Fruit fly (Drosophila melanogaster): ENCODE results near the gene GatA.

The GatA gene

dm6 chr3R:19067876-19068406 lies 39.3 kb upstream of the GatA start (continued):
- TF ChIP-seq CG10462 (GFP tag; optimal IDR thresholded peaks at IDR 0.05), result no peak
- no peak for TF ChIP-seq Ets97D (GFP tag; optimal IDR thresholded peaks at IDR 0.05)
- TF ChIP-seq gem (tag; optimal IDR thresholded peaks at IDR 0.05), result no peak
- no peak for TF ChIP-seq CG13894 (tag; optimal IDR thresholded peaks at IDR 0.05)
- no peak for TF ChIP-seq HLH3B (GFP tag; IDR thresholded peaks at IDR 0.05)
- TF ChIP-seq caup (GFP tag; optimal IDR thresholded peaks at IDR 0.05; ENCODE audit: severe bottlenecking), result no peak
- no peak for TF ChIP-seq CG6813 (GFP tag; optimal IDR thresholded peaks at IDR 0.05)
- no peak for TF ChIP-seq al (GFP tag; IDR thresholded peaks at IDR 0.05)
- TF ChIP-seq CG2889 (GFP tag; IDR thresholded peaks at IDR 0.05), result no peak
- TF ChIP-seq tup (GFP tag; optimal IDR thresholded peaks at IDR 0.05), result peak; percentile 3
- peak; percentile 12 for TF ChIP-seq CG2678 (tag; optimal IDR thresholded peaks at IDR 0.05)
- no peak for TF ChIP-seq CG31388 (GFP tag; optimal IDR thresholded peaks at IDR 0.05)
- TF ChIP-seq CG15479 (GFP tag; optimal IDR thresholded peaks at IDR 0.05), result no peak
- TF ChIP-seq CG4404 (GFP tag; IDR thresholded peaks at IDR 0.05), result no peak
- peak; percentile 53 for TF ChIP-seq sqz (GFP tag; optimal IDR thresholded peaks at IDR 0.05)
- no peak for TF ChIP-seq tgo (GFP tag; IDR thresholded peaks at IDR 0.05)
- no peak for TF ChIP-seq Drgx (GFP tag; IDR thresholded peaks at IDR 0.05)
- TF ChIP-seq CG7839 (tag; optimal IDR thresholded peaks at IDR 0.05), result no peak
- peak; percentile 2 for TF ChIP-seq MTF-1 (GFP tag; optimal IDR thresholded peaks at IDR 0.05; ENCODE audit: borderline replicate concordance)
- no peak for TF ChIP-seq H2.0 (GFP tag; IDR thresholded peaks at IDR 0.05)
- no peak for TF ChIP-seq Lpt (GFP tag; optimal IDR thresholded peaks at IDR 0.05)
- TF ChIP-seq kay (GFP tag; optimal IDR thresholded peaks at IDR 0.05), result no peak
- no peak for TF ChIP-seq CG11398 (GFP tag; optimal IDR thresholded peaks at IDR 0.05)
- TF ChIP-seq twi (tag; optimal IDR thresholded peaks at IDR 0.05), result no peak
- no peak for TF ChIP-seq B-H2 (GFP tag; optimal IDR thresholded peaks at IDR 0.05)
- no peak for TF ChIP-seq usp (GFP tag; optimal IDR thresholded peaks at IDR 0.05)
- no peak for TF ChIP-seq da (GFP tag; optimal IDR thresholded peaks at IDR 0.05)
- no peak for TF ChIP-seq sima (GFP tag; optimal IDR thresholded peaks at IDR 0.05)
- TF ChIP-seq chm (GFP tag; IDR thresholded peaks at IDR 0.05), result no peak
- no peak for TF ChIP-seq Med (GFP tag)
- no peak for TF ChIP-seq CG3281 (GFP tag; optimal IDR thresholded peaks at IDR 0.05)
- no peak for TF ChIP-seq zfh1 (GFP tag; IDR thresholded peaks at IDR 0.05)
- no peak for TF ChIP-seq pan (optimal IDR thresholded peaks at IDR 0.05)
- TF ChIP-seq pan (GFP tag; optimal IDR thresholded peaks at IDR 0.05 in 1 of 2, IDR thresholded peaks at IDR 0.05 in 1 of 2), result no peak
- TF ChIP-seq crc (GFP tag; optimal IDR thresholded peaks at IDR 0.05), result no peak
- TF ChIP-seq Jarid2 (GFP tag; optimal IDR thresholded peaks at IDR 0.05), result no peak
- no peak for TF ChIP-seq CG1024 (GFP tag; IDR thresholded peaks at IDR 0.05)
- TF ChIP-seq ranshi (GFP tag; IDR thresholded peaks at IDR 0.05), result no peak
- no peak for TF ChIP-seq CG13287 (GFP tag; IDR thresholded peaks at IDR 0.05; ENCODE audit: partially characterized antibody)
- TF ChIP-seq shn (GFP tag; optimal IDR thresholded peaks at IDR 0.05), result no peak
- TF ChIP-seq Dad (GFP tag; optimal IDR thresholded peaks at IDR 0.05), result no peak
- TF ChIP-seq Eip74EF (GFP tag; optimal IDR thresholded peaks at IDR 0.05), result no peak
- TF ChIP-seq Hr78 (GFP tag; optimal IDR thresholded peaks at IDR 0.05), result no peak
- no peak for TF ChIP-seq ap (GFP tag; IDR thresholded peaks at IDR 0.05)
- peak; percentile 2 for TF ChIP-seq tio (GFP tag; optimal IDR thresholded peaks at IDR 0.05)
- TF ChIP-seq nerfin-1 (tag; optimal IDR thresholded peaks at IDR 0.05), result no peak
- no peak for TF ChIP-seq CG4328 (GFP tag; optimal IDR thresholded peaks at IDR 0.05)
- TF ChIP-seq gfzf (GFP tag; optimal IDR thresholded peaks at IDR 0.05), result no peak
- TF ChIP-seq CG16779 (GFP tag; IDR thresholded peaks at IDR 0.05), result no peak
- TF ChIP-seq CG8281 (tag; optimal IDR thresholded peaks at IDR 0.05), result no peak
- no peak for TF ChIP-seq trh (GFP tag; optimal IDR thresholded peaks at IDR 0.05)
